Fruit fly (Drosophila melanogaster): ENCODE data around the gene Las.

Las gene

DNA sequence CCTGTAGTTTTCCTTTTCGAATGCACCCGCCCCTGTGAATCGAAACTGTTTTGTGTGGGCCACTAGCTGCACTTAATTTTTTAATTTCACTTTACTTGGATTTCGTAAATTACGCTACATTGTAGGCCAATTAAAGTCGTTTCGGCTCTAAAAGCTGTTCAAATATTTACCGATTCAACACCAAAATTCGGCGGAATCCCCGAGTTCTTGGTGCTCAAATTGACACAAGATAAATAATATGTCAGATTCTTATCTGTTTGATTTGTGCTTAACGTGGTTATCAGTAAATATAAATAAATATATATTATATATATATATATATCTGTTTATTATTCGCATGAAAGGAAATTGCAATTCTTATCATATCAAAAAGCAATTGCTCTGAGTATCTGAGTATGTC lies 15.8 kb upstream of the Las start (continued):
- TF ChIP-seq Oaz (GFP tag; IDR thresholded peaks at IDR 0.05) (no peak), CG7928 (GFP tag; optimal IDR thresholded peaks at IDR 0.05) (no peak), CG32767 (GFP tag; IDR thresholded peaks at IDR 0.05) (no peak), CG11696 (GFP tag; IDR thresholded peaks at IDR 0.05) (no peak), eve (GFP tag; optimal IDR thresholded peaks at IDR 0.05) (no peak), hkb (optimal IDR thresholded peaks at IDR 0.05) (no peak), hkb (GFP tag; IDR thresholded peaks at IDR 0.05) (0 out of 2 replicates have a peak, but pooled peaks have one; percentile 49), cas (GFP tag; IDR thresholded peaks at IDR 0.05) (no peak), gem (tag; optimal IDR thresholded peaks at IDR 0.05) (peak; percentile 27), H2.0 (GFP tag; IDR thresholded peaks at IDR 0.05) (no peak), CG8290 (GFP tag; optimal IDR thresholded peaks at IDR 0.05) (no peak), CG8290 (tag; optimal IDR thresholded peaks at IDR 0.05) (peak in 1 of 2 experiments; percentile 72), CG9437 (GFP tag; optimal IDR thresholded peaks at IDR 0.05) (no peak), CG10543 (GFP tag; optimal IDR thresholded peaks at IDR 0.05) (peak; percentile 49), caup (GFP tag; optimal IDR thresholded peaks at IDR 0.05; ENCODE audit: severe bottlenecking) (peak; percentile 71), CG1792 (GFP tag; optimal IDR thresholded peaks at IDR 0.05) (no peak), chinmo (GFP tag; IDR thresholded peaks at IDR 0.05; ENCODE audit: partially characterized antibody) (no peak), Ets65A (GFP tag) (no peak), CG1602 (GFP tag; optimal IDR thresholded peaks at IDR 0.05) (no peak), CG13894 (tag; optimal IDR thresholded peaks at IDR 0.05) (no peak), CG13624 (GFP tag; optimal IDR thresholded peaks at IDR 0.05) (no peak), Max (GFP tag; optimal IDR thresholded peaks at IDR 0.05) (no peak), Usf (GFP tag; optimal IDR thresholded peaks at IDR 0.05) (no peak), CG11093 (GFP tag; IDR thresholded peaks at IDR 0.05) (no peak), CG34224 (GFP tag; IDR thresholded peaks at IDR 0.05; ENCODE audit: partially characterized antibody) (no peak), NK7.1 (GFP tag; optimal IDR thresholded peaks at IDR 0.05) (no peak), her (GFP tag; optimal IDR thresholded peaks at IDR 0.05) (no peak), CG16863 (GFP tag; optimal IDR thresholded peaks at IDR 0.05) (no peak), Sox102F (GFP tag; optimal IDR thresholded peaks at IDR 0.05) (no peak), Myb (GFP tag; optimal IDR thresholded peaks at IDR 0.05) (no peak), klu (GFP tag; IDR thresholded peaks at IDR 0.05) (no peak), CG43689 (GFP tag; IDR thresholded peaks at IDR 0.05) (no peak), nmo (GFP tag; optimal IDR thresholded peaks at IDR 0.05) (no peak), gsb-n (tag; optimal IDR thresholded peaks at IDR 0.05) (no peak), HmgZ (tag; optimal IDR thresholded peaks at IDR 0.05) (no peak), CG30403 (GFP tag; optimal IDR thresholded peaks at IDR 0.05) (no peak), Ets97D (GFP tag; optimal IDR thresholded peaks at IDR 0.05) (no peak), CG5180 (GFP tag; optimal IDR thresholded peaks at IDR 0.05) (no peak), oc (tag; optimal IDR thresholded peaks at IDR 0.05) (no peak), CkIIα-i1 (GFP tag; IDR thresholded peaks at IDR 0.05) (no peak), unc-4 (GFP tag; IDR thresholded peaks at IDR 0.05; ENCODE audit: partially characterized antibody) (no peak), ATbp (GFP tag; optimal IDR thresholded peaks at IDR 0.05) (peak; percentile 52), gfzf (GFP tag; optimal IDR thresholded peaks at IDR 0.05) (no peak), Dek (tag; optimal IDR thresholded peaks at IDR 0.05) (peak; percentile 30), sens-2 (GFP tag; IDR thresholded peaks at IDR 0.05) (no peak), CG14014 (GFP tag; IDR thresholded peaks at IDR 0.05) (no peak), mld (GFP tag; IDR thresholded peaks at IDR 0.05; ENCODE audit: partially characterized antibody) (no peak), CG10462 (GFP tag; optimal IDR thresholded peaks at IDR 0.05) (no peak), lilli (GFP tag; optimal IDR thresholded peaks at IDR 0.05) (no peak), CG2199 (GFP tag; IDR thresholded peaks at IDR 0.05) (no peak), CG16813 (GFP tag; IDR thresholded peaks at IDR 0.05; ENCODE audit: partially characterized antibody) (no peak), tin (GFP tag; optimal IDR thresholded peaks at IDR 0.05) (no peak)

Measured in whole organism, embryonic.